Fruit fly (Drosophila melanogaster) whole organism, embryonic: ENCODE data around the gene Gas8.

ENCODE experiments used
- CG1647 ChIP-seq: fragments of 200-800 bp; sonication (Bioruptor generic); optimal IDR thresholded peaks from 3 replicates; lab custom pipeline; 2016; ENCODE audit warnings: missing biosample characterization, missing genetic modification characterization
- CG2875 ChIP-seq: fragments of 200-800 bp; sonication (Bioruptor generic); optimal IDR thresholded peaks from 2 replicates; lab custom pipeline; 2017; ENCODE audit warnings: missing biosample characterization, mild to moderate bottlenecking, missing genetic modification characterization, missing genetic modification reagents
- CG4854 ChIP-seq: fragments of 200-800 bp; sonication (Bioruptor generic); optimal IDR thresholded peaks from 2 replicates; lab custom pipeline; 2016; ENCODE audit warnings: missing biosample characterization, missing genetic modification characterization, inconsistent platforms
- CG9932 ChIP-seq: fragments of 200-800 bp; sonication (Bioruptor generic); IDR thresholded peaks from 2 replicates; pipeline ENCODE4 v1.3.6; 2022; ENCODE audit warnings: missing biosample characterization, missing genetic modification characterization

DNA sequence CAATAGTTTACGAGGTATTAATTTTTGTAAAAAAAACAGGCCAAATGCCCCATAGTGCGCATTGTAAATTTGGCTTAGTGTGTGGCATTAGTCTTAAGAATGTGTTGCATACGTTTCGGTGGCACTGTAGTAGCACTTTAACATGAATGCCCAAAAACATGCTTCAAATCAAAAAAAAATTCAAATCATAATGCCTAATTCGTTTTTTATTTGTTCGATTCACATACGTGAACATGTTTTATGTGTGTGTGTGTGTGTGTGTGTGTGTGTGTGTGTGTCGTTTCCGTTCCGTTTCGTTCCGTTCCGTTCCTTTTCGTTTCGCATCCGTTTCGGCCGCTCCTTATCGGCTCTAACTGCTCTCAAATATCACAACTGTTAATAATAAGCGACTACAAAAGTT lies 39.1 kb downstream of the Gas8 start:
- no peak for TF ChIP-seq CG9932 (GFP tag; lab: Robert Waterston, UW)
- TF ChIP-seq CG4854, result no peak
- TF ChIP-seq CG2875, result no peak
- no peak for TF ChIP-seq CG1647 (GFP tag; lab: Kevin White, UChicago)
